Worm (Caenorhabditis elegans): Measurements from ENCODE around the gene try-14.

DNA sequence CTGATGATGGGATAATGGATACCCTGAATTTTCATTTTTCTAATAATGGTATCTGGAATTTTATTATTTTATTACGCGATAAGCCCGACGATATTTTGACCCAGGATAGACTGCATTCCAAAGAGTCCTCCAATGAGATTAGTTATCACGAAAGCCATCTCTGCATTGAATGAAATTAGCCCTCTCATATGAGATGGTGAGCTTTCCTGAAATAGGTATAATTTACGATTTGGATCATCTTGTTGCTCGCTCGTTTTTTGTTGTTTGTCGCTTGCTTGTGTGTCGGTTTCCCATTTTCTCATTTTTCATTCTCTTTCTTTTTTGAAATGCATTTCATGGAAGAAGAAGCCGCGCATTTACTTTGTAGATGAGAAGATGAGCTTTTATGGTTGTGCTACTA lies 3.9 kb downstream of the try-14 start:
- TF ChIP-seq nhr-77 (tag; optimal IDR thresholded peaks at IDR 0.05) = no peak
- no peak for TF ChIP-seq ama-1 (optimal IDR thresholded peaks at IDR 0.05)
- TF ChIP-seq elt-3 (tag; optimal IDR thresholded peaks at IDR 0.05) = no peak
- TF ChIP-seq snpc-4 (tag; optimal IDR thresholded peaks at IDR 0.05) = no peak
- no peak for TF ChIP-seq nhr-76 (tag; optimal IDR thresholded peaks at IDR 0.05)
